Fruit fly (Drosophila melanogaster) whole organism, embryonic: ENCODE measurements around the gene CG15528.

Experiments used
- Asciz ChIP-seq: fragments of 200-800 bp; sonication (Bioruptor generic); optimal IDR thresholded peaks from 2 replicates; lab custom pipeline; 2017; ENCODE audit warnings: missing biosample characterization, mild to moderate bottlenecking, missing genetic modification characterization, missing genetic modification reagents
- Bteb2 ChIP-seq: fragments of 200-800 bp; sonication (Bioruptor generic); optimal IDR thresholded peaks from 2 replicates; lab custom pipeline; 2016; ENCODE audit warnings: missing biosample characterization, missing genetic modification characterization
- CG10147 ChIP-seq: fragments of 200-800 bp; sonication (Bioruptor generic); optimal IDR thresholded peaks from 2 replicates; lab custom pipeline; 2019; ENCODE audit warnings: missing biosample characterization, mild to moderate bottlenecking, missing genetic modification characterization, moderate library complexity
- CG11456 ChIP-seq: fragments of 200-800 bp; sonication (Bioruptor generic); IDR thresholded peaks from 3 replicates; pipeline ENCODE4 v1.3.6; 2022; ENCODE audit warnings: missing biosample characterization, missing genetic modification characterization
- CG12299 ChIP-seq: fragments of 200-800 bp; sonication (Bioruptor generic); optimal IDR thresholded peaks from 2 replicates; lab custom pipeline; 2018; ENCODE audit warnings: missing biosample characterization, mild to moderate bottlenecking, missing genetic modification characterization
- CG12391 ChIP-seq: fragments of 200-800 bp; sonication (Bioruptor generic); optimal IDR thresholded peaks from 3 replicates; lab custom pipeline; 2018; ENCODE audit warnings: missing biosample characterization, mild to moderate bottlenecking, missing genetic modification characterization, moderate library complexity
- CG12744 ChIP-seq: fragments of 200-800 bp; sonication (Bioruptor generic); optimal IDR thresholded peaks from 2 replicates; lab custom pipeline; 2016; ENCODE audit warnings: missing biosample characterization, missing genetic modification characterization
- CG13123 ChIP-seq: fragments of 200-800 bp; sonication (Bioruptor generic); optimal IDR thresholded peaks from 2 replicates; lab custom pipeline; 2016; ENCODE audit warnings: missing biosample characterization, missing genetic modification characterization
- CG13424 ChIP-seq: fragments of 200-800 bp; sonication (Bioruptor generic); optimal IDR thresholded peaks from 2 replicates; lab custom pipeline; 2019; ENCODE audit warnings: missing biosample characterization, mild to moderate bottlenecking, missing genetic modification characterization, moderate library complexity
- CG18476 ChIP-seq: fragments of 200-800 bp; sonication (Bioruptor generic); optimal IDR thresholded peaks from 2 replicates; lab custom pipeline; 2016; ENCODE audit warnings: missing biosample characterization, mild to moderate bottlenecking, missing genetic modification characterization
- CG2199 ChIP-seq: fragments of 200-800 bp; sonication (Bioruptor generic); IDR thresholded peaks from 3 replicates; pipeline ENCODE4 v1.3.6; 2022; ENCODE audit warnings: missing biosample characterization, missing genetic modification characterization
- CG31224 ChIP-seq: fragments of 200-800 bp; sonication (Bioruptor generic); IDR thresholded peaks from 2 replicates; pipeline ENCODE4 v1.3.6; 2022; ENCODE audit warnings: missing biosample characterization, missing genetic modification characterization
- CG3281 ChIP-seq: fragments of 200-800 bp; sonication (Bioruptor generic); optimal IDR thresholded peaks from 3 replicates; lab custom pipeline; 2017; ENCODE audit warnings: missing biosample characterization, mild to moderate bottlenecking, missing genetic modification characterization
- CG3407 ChIP-seq: fragments of 200-800 bp; sonication (Bioruptor generic); optimal IDR thresholded peaks from 2 replicates; lab custom pipeline; 2018; ENCODE audit warnings: missing biosample characterization, mild to moderate bottlenecking, missing genetic modification characterization
- CG4404 ChIP-seq: fragments of 200-800 bp; sonication (Bioruptor generic); IDR thresholded peaks from 2 replicates; pipeline ENCODE4 v1.3.6; 2022; ENCODE audit warnings: missing biosample characterization, missing genetic modification characterization
- CG4424 ChIP-seq: fragments of 200-800 bp; sonication (Bioruptor generic); optimal IDR thresholded peaks from 3 replicates; lab custom pipeline; 2016; ENCODE audit warnings: missing biosample characterization, missing genetic modification characterization
- CG5245 ChIP-seq: fragments of 200-800 bp; sonication (Bioruptor generic); optimal IDR thresholded peaks from 3 replicates; lab custom pipeline; 2016; ENCODE audit warnings: missing biosample characterization, missing genetic modification characterization
- CG6175 ChIP-seq: fragments of 200-800 bp; sonication (Bioruptor generic); IDR thresholded peaks from 3 replicates; pipeline ENCODE4 v1.3.6; 2022; ENCODE audit warnings: missing biosample characterization, missing genetic modification characterization
- CG8281 ChIP-seq: fragments of 200-800 bp; sonication (Bioruptor generic); optimal IDR thresholded peaks from 2 replicates; lab custom pipeline; 2018; ENCODE audit warnings: missing biosample characterization, mild to moderate bottlenecking, missing genetic modification characterization, moderate library complexity
- CG9727 ChIP-seq: fragments of 200-800 bp; sonication (Bioruptor generic); optimal IDR thresholded peaks from 3 replicates; lab custom pipeline; 2017; ENCODE audit warnings: missing biosample characterization, mild to moderate bottlenecking, missing genetic modification characterization
- Camta ChIP-seq: fragments of 200-800 bp; sonication (Bioruptor generic); optimal IDR thresholded peaks from 2 replicates; lab custom pipeline; 2016; ENCODE audit warnings: missing biosample characterization, missing genetic modification characterization
- D19A ChIP-seq: fragments of 200-800 bp; optimal IDR thresholded peaks from 3 replicates; lab custom pipeline; 2019; ENCODE audit warnings: missing biosample characterization, mild to moderate bottlenecking, missing genetic modification characterization, moderate library complexity
- Doc3 ChIP-seq: fragments of 200-800 bp; sonication (Bioruptor generic); IDR thresholded peaks from 3 replicates; pipeline ENCODE4 v1.3.6; 2022; ENCODE audit warnings: missing biosample characterization, missing genetic modification characterization; ENCODE audit not compliant: partially characterized antibody
- E2f2 ChIP-seq: fragments of 200-800 bp; sonication (Bioruptor generic); IDR thresholded peaks from 2 replicates; pipeline ENCODE4 v1.3.6; 2022; ENCODE audit warnings: missing biosample characterization, missing genetic modification characterization
- Hr3 ChIP-seq: fragments of 200-800 bp; sonication (Bioruptor generic); optimal IDR thresholded peaks from 3 replicates; lab custom pipeline; 2016; ENCODE audit warnings: missing biosample characterization, missing genetic modification characterization
- Hsf ChIP-seq: fragments of 200-800 bp; sonication (Bioruptor generic); optimal IDR thresholded peaks from 3 replicates; lab custom pipeline; 2016; ENCODE audit warnings: missing biosample characterization, missing genetic modification characterization
- MBD-R2 ChIP-seq: fragments of 200-800 bp; sonication (Bioruptor generic); IDR thresholded peaks from 2 replicates; pipeline ENCODE4 v1.3.6; 2022; ENCODE audit warnings: missing biosample characterization, missing genetic modification characterization
- Mad ChIP-seq: fragments of 200-800 bp; sonication (Bioruptor generic); optimal IDR thresholded peaks from 2 replicates; lab custom pipeline; 2016; ENCODE audit warnings: missing biosample characterization, missing genetic modification characterization
- Opbp ChIP-seq: fragments of 200-800 bp; sonication (Bioruptor generic); IDR thresholded peaks from 3 replicates; pipeline ENCODE4 v1.3.6; 2022; ENCODE audit warnings: missing biosample characterization, missing genetic modification characterization; ENCODE audit not compliant: partially characterized antibody
- Ptx1 ChIP-seq: fragments of 200-800 bp; sonication (Bioruptor generic); IDR thresholded peaks from 2 replicates; pipeline ENCODE4 v1.3.6; 2022; ENCODE audit warnings: missing biosample characterization, missing genetic modification characterization
- Stat92E ChIP-seq, 3 experiments: fragments of >200 bp in 2 of 3; fragments of 200-800 bp in 1 of 3; sonication (Bioruptor generic) in 1 of 3; optimal IDR thresholded peaks; 2 replicates each; lab custom pipeline; 2017 to 2019; ENCODE audit warnings: missing biosample characterization in 3 of 3, missing genetic modification characterization in 3 of 3, mild to moderate bottlenecking in 1 of 3, moderate library complexity in 1 of 3
- aop ChIP-seq: fragments of 200-800 bp; sonication (Bioruptor generic); IDR thresholded peaks from 2 replicates; pipeline ENCODE4 v1.3.6; 2022; ENCODE audit warnings: missing biosample characterization, missing genetic modification characterization
- chm ChIP-seq: fragments of 200-800 bp; sonication (Bioruptor generic); IDR thresholded peaks from 2 replicates; pipeline ENCODE4 v1.3.6; 2022; ENCODE audit warnings: missing biosample characterization, missing genetic modification characterization
- ci ChIP-seq: fragments of 200-800 bp; sonication (Bioruptor generic); IDR thresholded peaks from 3 replicates; pipeline ENCODE4 v1.3.6; 2022; ENCODE audit warnings: missing biosample characterization, missing genetic modification characterization
- corto ChIP-seq: fragments of 200-800 bp; sonication (Bioruptor generic); optimal IDR thresholded peaks from 2 replicates; lab custom pipeline; 2016; ENCODE audit warnings: missing biosample characterization, mild to moderate bottlenecking, missing genetic modification characterization, moderate library complexity
- dan ChIP-seq: fragments of 200-800 bp; sonication (Bioruptor generic); IDR thresholded peaks from 2 replicates; pipeline ENCODE4 v1.3.6; 2022; ENCODE audit warnings: missing biosample characterization, missing genetic modification characterization
- gro ChIP-seq: fragments of 200-800 bp; sonication (Bioruptor generic); optimal IDR thresholded peaks from 2 replicates; lab custom pipeline; 2016; ENCODE audit warnings: missing biosample characterization, missing genetic modification characterization
- h ChIP-seq: fragments of >200 bp; optimal IDR thresholded peaks from 2 replicates; lab custom pipeline; 2017
- hbn ChIP-seq: fragments of 200-800 bp; sonication (Bioruptor generic); IDR thresholded peaks from 2 replicates; pipeline ENCODE4 v1.3.6; 2022; ENCODE audit warnings: missing biosample characterization, missing genetic modification characterization; ENCODE audit not compliant: partially characterized antibody
- ind ChIP-seq: fragments of 200-800 bp; sonication (Bioruptor generic); optimal IDR thresholded peaks from 3 replicates; lab custom pipeline; 2016; ENCODE audit warnings: missing biosample characterization, missing genetic modification characterization
- kah ChIP-seq: fragments of 200-800 bp; sonication (Bioruptor generic); optimal IDR thresholded peaks from 2 replicates; lab custom pipeline; 2018; ENCODE audit warnings: missing biosample characterization, mild to moderate bottlenecking, missing genetic modification characterization
- odd ChIP-seq: fragments of 200-800 bp; sonication (Bioruptor generic); optimal IDR thresholded peaks from 2 replicates; lab custom pipeline; 2017; ENCODE audit warnings: missing biosample characterization, mild to moderate bottlenecking, missing genetic modification characterization
- repo ChIP-seq: fragments of 200-800 bp; sonication (Bioruptor generic); optimal IDR thresholded peaks from 2 replicates; lab custom pipeline; 2016; ENCODE audit warnings: missing biosample characterization, missing genetic modification characterization
- salm ChIP-seq: fragments of 200-800 bp; sonication (Bioruptor generic); optimal IDR thresholded peaks from 2 replicates; lab custom pipeline; 2018; ENCODE audit warnings: missing biosample characterization, mild to moderate bottlenecking, missing genetic modification characterization
- sima ChIP-seq: fragments of 200-800 bp; sonication (Bioruptor generic); optimal IDR thresholded peaks from 2 replicates; lab custom pipeline; 2016; ENCODE audit warnings: missing biosample characterization, missing genetic modification characterization
- slou ChIP-seq: fragments of 200-800 bp; sonication (Bioruptor generic); optimal IDR thresholded peaks from 3 replicates; lab custom pipeline; 2016; ENCODE audit warnings: missing biosample characterization, missing genetic modification characterization
- unc-4 ChIP-seq: fragments of 200-800 bp; sonication (Bioruptor generic); IDR thresholded peaks from 2 replicates; pipeline ENCODE4 v1.3.6; 2022; ENCODE audit warnings: missing biosample characterization, missing genetic modification characterization; ENCODE audit not compliant: partially characterized antibody
- z ChIP-seq: fragments of 200-800 bp; sonication (Bioruptor generic); IDR thresholded peaks from 3 replicates; pipeline ENCODE4 v1.3.6; 2022; ENCODE audit warnings: missing biosample characterization, missing genetic modification characterization
- zfh1 ChIP-seq: fragments of 200-800 bp; sonication (Bioruptor generic); IDR thresholded peaks from 3 replicates; pipeline ENCODE4 v1.3.6; 2022; ENCODE audit warnings: missing biosample characterization, missing genetic modification characterization
- zfh2 ChIP-seq: fragments of 200-800 bp; sonication (Bioruptor generic); optimal IDR thresholded peaks from 2 replicates; lab custom pipeline; 2016; ENCODE audit warnings: missing biosample characterization, missing genetic modification characterization

CG15528 gene

DNA sequence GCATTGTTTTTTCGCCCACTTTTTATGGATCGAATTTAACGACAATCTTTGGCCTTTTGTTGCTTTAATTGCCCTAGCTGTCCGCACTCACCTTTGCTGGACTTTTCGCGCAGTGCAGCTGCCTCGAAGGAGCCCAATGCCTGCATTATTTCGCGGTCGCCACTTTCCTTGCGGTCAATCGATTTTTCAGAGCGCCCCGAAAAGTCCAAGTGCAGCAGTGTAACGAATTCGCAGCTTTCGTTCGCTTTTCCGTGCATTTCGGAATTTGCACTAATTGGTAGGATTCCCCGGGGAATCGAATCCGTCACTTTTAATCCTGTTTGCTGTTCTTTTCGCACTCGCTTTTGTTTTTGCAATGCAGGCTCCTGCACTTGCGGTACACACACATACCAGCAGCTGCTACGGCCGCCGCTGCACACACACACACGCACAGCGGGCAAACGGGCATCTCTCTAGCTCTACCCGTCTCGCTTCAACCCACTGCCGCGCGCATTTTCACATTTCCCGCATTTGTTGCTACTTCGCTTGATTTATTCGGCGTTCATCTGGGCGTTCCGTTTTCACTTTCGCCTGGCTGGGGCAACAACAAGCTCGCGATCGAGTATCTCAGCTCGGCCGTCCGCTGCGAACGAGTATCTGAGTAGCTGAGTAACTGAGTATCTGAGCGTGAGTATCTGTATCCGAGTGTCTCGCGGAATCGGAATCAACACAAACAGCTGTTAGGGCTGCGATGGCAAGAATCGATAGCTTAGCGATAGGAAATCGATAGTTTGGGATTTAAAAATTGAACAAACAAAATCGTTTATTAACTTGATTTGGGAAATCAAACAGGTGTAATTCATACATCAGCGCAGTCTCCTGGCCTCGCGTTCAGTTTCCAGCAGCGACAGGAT lies 30.1 kb downstream of the CG15528 start, which contains the start of gene Mgat2 (continued):
- TF ChIP-seq hbn (GFP tag; lab: Robert Waterston, UW) (peak; percentile 89), CG4404 (GFP tag; lab: Robert Waterston, UW) (no peak), Camta (GFP tag; lab: Kevin White, UChicago) (no peak), CG5245 (no peak), salm (tag; lab: Kevin White, UChicago) (peak; percentile 49), Mad (GFP tag; lab: Kevin White, UChicago) (no peak), chm (GFP tag; lab: Robert Waterston, UW) (peak; percentile 83), zfh1 (GFP tag; lab: Robert Waterston, UW) (0 out of 3 replicates have a peak, but pooled peaks have one; percentile 33), Stat92E (GFP tag; optimal IDR thresholded peaks at IDR 0.05; lab: Kevin White, UChicago) (peak in 1 of 3 experiments; percentile 88), Bteb2 (GFP tag; lab: Kevin White, UChicago) (no peak), CG12744 (no peak), CG12391 (peak; percentile 6), ind (no peak), odd (GFP tag; lab: Kevin White, UChicago) (peak; percentile 69), CG13424 (peak; percentile 27), CG13123 (GFP tag; lab: Kevin White, UChicago) (no peak), Hsf (GFP tag; lab: Kevin White, UChicago) (no peak), repo (GFP tag; lab: Kevin White, UChicago) (no peak), Hr3 (GFP tag; lab: Kevin White, UChicago) (no peak), CG3407 (GFP tag; lab: Kevin White, UChicago) (no peak), z (peak; percentile 93), corto (GFP tag; lab: Kevin White, UChicago) (no peak), D19A (tag; lab: Kevin White, UChicago) (no peak), CG12299 (tag; lab: Kevin White, UChicago) (no peak), Doc3 (GFP tag; lab: Robert Waterston, UW) (peak; percentile 94), CG2199 (GFP tag; lab: Robert Waterston, UW) (peak; percentile 74; the same call in 1 of the 3 replicates), MBD-R2 (GFP tag; lab: Robert Waterston, UW) (peak; percentile 15; the same call in 1 of the 2 replicates), Opbp (peak; percentile 81), dan (no peak), unc-4 (peak; percentile 91), aop (no peak), zfh2 (no peak), CG4424 (GFP tag; lab: Kevin White, UChicago) (no peak), kah (GFP tag; lab: Kevin White, UChicago) (peak; percentile 58), sima (GFP tag; lab: Kevin White, UChicago) (no peak), slou (GFP tag; lab: Kevin White, UChicago) (no peak), CG8281 (tag; lab: Kevin White, UChicago) (no peak), ci (GFP tag; lab: Robert Waterston, UW) (peak; percentile 78), CG3281 (GFP tag; lab: Kevin White, UChicago) (no peak), CG9727 (GFP tag; lab: Kevin White, UChicago) (peak; percentile 38), CG6175 (GFP tag; lab: Robert Waterston, UW) (peak; percentile 82; the same call in 2 of the 3 replicates), CG11456 (GFP tag; lab: Robert Waterston, UW) (no peak), CG31224 (GFP tag; lab: Robert Waterston, UW) (no peak), CG10147 (peak; percentile 44), h (no peak), Asciz (GFP tag; lab: Kevin White, UChicago) (no peak), gro (GFP tag; lab: Kevin White, UChicago) (peak; percentile 45), E2f2 (GFP tag; lab: Robert Waterston, UW) (peak; percentile 85), Ptx1 (GFP tag; lab: Robert Waterston, UW) (no peak), CG18476 (GFP tag; lab: Kevin White, UChicago) (no peak)
